Worm (Caenorhabditis elegans): ENCODE results near the gene nmur-3.

- no peak for TF ChIP-seq W03F9.2 (tag; optimal IDR thresholded peaks at IDR 0.05)
- TF ChIP-seq him-1 (tag; optimal IDR thresholded peaks at IDR 0.05) = no peak
These were observed 8.4 kb upstream of the nmur-3 start, which contains the start of gene aps-2 for ce11 chrX:4457853-4458322.

Measured in whole organism, L4/young adult.